Fruit fly (Drosophila melanogaster): ENCODE measurements around the gene tty.

The tty gene

dm6 chrX:21367363-21368072 lies 28.0 kb upstream of the tty start (continued):
- TF ChIP-seq CG8089 (GFP tag; optimal IDR thresholded peaks at IDR 0.05) (peak; percentile 92), Asciz (GFP tag; optimal IDR thresholded peaks at IDR 0.05) (peak; percentile 98), sob (GFP tag; IDR thresholded peaks at IDR 0.05) (peak; percentile 97), unc-4 (GFP tag; IDR thresholded peaks at IDR 0.05; ENCODE audit: partially characterized antibody) (no peak), CG14710 (tag; optimal IDR thresholded peaks at IDR 0.05) (peak; percentile 95), CG17829 (tag; optimal IDR thresholded peaks at IDR 0.05) (peak; percentile 97), H2.0 (GFP tag; IDR thresholded peaks at IDR 0.05) (peak; percentile 93), CG8290 (GFP tag; optimal IDR thresholded peaks at IDR 0.05) (peak; percentile 90), CG8290 (tag; optimal IDR thresholded peaks at IDR 0.05) (peak; percentile 84 to 86), Dad (GFP tag; optimal IDR thresholded peaks at IDR 0.05) (peak; percentile 93), HLHmδ (GFP tag; optimal IDR thresholded peaks at IDR 0.05) (no peak), CG18262 (tag; optimal IDR thresholded peaks at IDR 0.05) (peak; percentile 96), Sin3A (optimal IDR thresholded peaks at IDR 0.05) (no peak), Spps (tag; optimal IDR thresholded peaks at IDR 0.05) (peak; percentile 90), Awh (GFP tag; IDR thresholded peaks at IDR 0.05) (peak; percentile 94), run (tag; optimal IDR thresholded peaks at IDR 0.05) (peak; percentile 96), Oli (tag; optimal IDR thresholded peaks at IDR 0.05) (peak; percentile 99), HLH54F (GFP tag; optimal IDR thresholded peaks at IDR 0.05) (peak; percentile 96), CG16815 (GFP tag; optimal IDR thresholded peaks at IDR 0.05) (peak; percentile 96), Doc3 (GFP tag; IDR thresholded peaks at IDR 0.05; ENCODE audit: partially characterized antibody) (no peak), sqz (GFP tag; optimal IDR thresholded peaks at IDR 0.05) (peak; percentile 94), CG4282 (GFP tag; optimal IDR thresholded peaks at IDR 0.05) (peak; percentile 90), CG8388 (GFP tag; optimal IDR thresholded peaks at IDR 0.05) (peak; percentile 96), NfI (GFP tag; optimal IDR thresholded peaks at IDR 0.05) (peak; percentile 99), sens-2 (GFP tag; IDR thresholded peaks at IDR 0.05) (peak; percentile 84), shn (GFP tag; optimal IDR thresholded peaks at IDR 0.05) (peak; percentile 93), lab (GFP tag; optimal IDR thresholded peaks at IDR 0.05) (peak; percentile 99), wek (GFP tag; optimal IDR thresholded peaks at IDR 0.05) (peak; percentile 84), amos (GFP tag; IDR thresholded peaks at IDR 0.05; ENCODE audit: partially characterized antibody) (no peak), Hmr (GFP tag; optimal IDR thresholded peaks at IDR 0.05) (peak; percentile 98), CG11085 (GFP tag; IDR thresholded peaks at IDR 0.05) (peak; percentile 94), YL-1 (GFP tag; optimal IDR thresholded peaks at IDR 0.05) (peak; percentile 93), Bteb2 (GFP tag; optimal IDR thresholded peaks at IDR 0.05) (peak; percentile 97), mam (GFP tag; optimal IDR thresholded peaks at IDR 0.05) (peak; percentile 97), CG17385 (GFP tag; optimal IDR thresholded peaks at IDR 0.05) (peak; percentile 97), dimm (GFP tag; IDR thresholded peaks at IDR 0.05) (peak; percentile 88), Nf-YB (GFP tag; optimal IDR thresholded peaks at IDR 0.05) (peak; percentile 86), Bgb (GFP tag; IDR thresholded peaks at IDR 0.05; ENCODE audit: partially characterized antibody) (no peak), tap (tag; optimal IDR thresholded peaks at IDR 0.05) (peak; percentile 98), bowl (GFP tag; IDR thresholded peaks at IDR 0.05) (peak; percentile 91), org-1 (GFP tag; optimal IDR thresholded peaks at IDR 0.05) (peak; percentile 98), Ssrp (tag; optimal IDR thresholded peaks at IDR 0.05) (peak; percentile 98), ab (GFP tag; optimal IDR thresholded peaks at IDR 0.05) (peak; percentile 71), pfk (GFP tag; optimal IDR thresholded peaks at IDR 0.05) (peak; percentile 72), CG12744 (GFP tag; optimal IDR thresholded peaks at IDR 0.05) (peak; percentile 96), CG4404 (GFP tag; IDR thresholded peaks at IDR 0.05) (peak; percentile 95), Fer3 (tag; optimal IDR thresholded peaks at IDR 0.05) (peak; percentile 98), Hmx (GFP tag; optimal IDR thresholded peaks at IDR 0.05) (peak; percentile 87), BtbVII (GFP tag; optimal IDR thresholded peaks at IDR 0.05) (peak; percentile 99), Sry-δ (GFP tag; optimal IDR thresholded peaks at IDR 0.05) (peak; percentile 66)
